Worm (Caenorhabditis elegans) whole organism, young adult: ENCODE results near the gene col-163.

Source experiments
- athp-1 ChIP-seq: sonication (generic microtip); optimal IDR thresholded peaks from 2 replicates; lab custom pipeline; 2017; ENCODE audit warnings: mild to moderate bottlenecking, missing genetic modification characterization, missing compliant biosample characterization
- nhr-179 ChIP-seq: sonication (generic microtip); optimal IDR thresholded peaks from 2 replicates; lab custom pipeline; 2016; ENCODE audit warnings: mild to moderate bottlenecking, missing genetic modification characterization, missing compliant biosample characterization
- nhr-80 ChIP-seq: sonication (generic microtip); optimal IDR thresholded peaks from 2 replicates; lab custom pipeline; 2016; ENCODE audit warnings: missing genetic modification characterization, missing compliant biosample characterization
- rec-8 ChIP-seq, 2 experiments: sonication (generic microtip); optimal IDR thresholded peaks; 2 replicates each; lab custom pipeline; 2016; ENCODE audit warnings: mild to moderate bottlenecking in 2 of 2, missing genetic modification characterization in 2 of 2, missing genetic modification reagents in 2 of 2, missing genotype in 2 of 2, missing biosample characterization in 1 of 2, missing compliant biosample characterization in 1 of 2, moderate library complexity in 1 of 2
- unc-130 ChIP-seq: sonication (generic microtip); optimal IDR thresholded peaks from 2 replicates; lab custom pipeline; 2016; ENCODE audit warnings: missing genetic modification reagents, missing genetic modification characterization, missing compliant biosample characterization

DNA sequence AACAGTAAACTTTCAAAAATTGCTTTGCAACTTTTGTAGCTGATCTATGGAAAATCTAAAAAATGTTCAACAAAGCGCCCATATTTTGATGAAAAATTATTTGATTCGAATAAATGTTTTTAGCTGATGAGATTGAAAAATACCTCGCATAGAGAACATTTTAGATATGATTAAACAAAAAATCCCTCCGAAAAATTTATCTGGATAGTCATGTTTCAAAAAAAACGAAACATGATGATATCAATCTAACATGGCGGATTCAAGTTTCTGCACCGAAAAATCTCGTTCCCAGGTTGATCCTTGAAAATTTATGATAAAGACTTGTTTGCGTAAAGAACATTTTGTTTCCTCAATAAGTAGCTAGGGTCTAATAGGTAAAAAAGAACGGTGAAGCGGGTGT, 8.8 kb downstream of the col-163 start, which contains the start of gene ttr-12:
- TF ChIP-seq nhr-80 (no peak), unc-130 (GFP tag; lab: Kevin White, UChicago) (no peak), athp-1 (no peak), nhr-179 (tag; lab: Kevin White, UChicago) (no peak), rec-8 (tag; optimal IDR thresholded peaks at IDR 0.05; lab: Kevin White, UChicago) (no peak)
